Fruit fly (Drosophila melanogaster) whole organism, adult: Measurements from ENCODE around the gene CG46456.
A peak's percentile ranks its signal among the peaks of the same experiment; 100 is the strongest.

Experiments
- CG11617 ChIP-seq: fragments of 200-800 bp; sonication (Bioruptor generic); optimal IDR thresholded peaks from 2 replicates; lab custom pipeline; 2017; ENCODE audit warnings: mild to moderate bottlenecking, missing biosample characterization, missing genetic modification reagents, missing genetic modification characterization
- CG12768 ChIP-seq: fragments of 200-800 bp; sonication (Bioruptor generic); optimal IDR thresholded peaks from 2 replicates; lab custom pipeline; 2017; ENCODE audit warnings: missing biosample characterization, missing genetic modification characterization, mild to moderate bottlenecking, moderate library complexity, missing genetic modification reagents
- CG14711 ChIP-seq: fragments of 200-800 bp; sonication (Bioruptor generic); optimal IDR thresholded peaks from 2 replicates; lab custom pipeline; 2018; ENCODE audit warnings: missing biosample characterization, mild to moderate bottlenecking, missing genetic modification characterization, moderate library complexity
- CG1620 ChIP-seq: fragments of 200-800 bp; sonication (Bioruptor generic); optimal IDR thresholded peaks from 2 replicates; lab custom pipeline; 2016; ENCODE audit warnings: missing biosample characterization, missing genetic modification characterization
- CG33017 ChIP-seq: fragments of 200-800 bp; sonication (Bioruptor generic); optimal IDR thresholded peaks from 2 replicates; lab custom pipeline; 2018; ENCODE audit warnings: missing biosample characterization, mild to moderate bottlenecking, missing genetic modification characterization, moderate library complexity
- CG7045 ChIP-seq: fragments of 200-800 bp; sonication (Bioruptor generic); optimal IDR thresholded peaks from 2 replicates; lab custom pipeline; 2017; ENCODE audit warnings: missing biosample characterization, mild to moderate bottlenecking, missing genetic modification characterization
- CG7101 ChIP-seq: fragments of 200-800 bp; sonication (Bioruptor generic); optimal IDR thresholded peaks from 2 replicates; lab custom pipeline; 2018; ENCODE audit warnings: missing biosample characterization, mild to moderate bottlenecking, missing genetic modification characterization, moderate library complexity
- Clk ChIP-seq: fragments of 200-800 bp; sonication (Bioruptor generic); optimal IDR thresholded peaks from 2 replicates; lab custom pipeline; 2017; ENCODE audit warnings: missing biosample characterization, missing genetic modification characterization
- Crg-1 ChIP-seq: fragments of 200-800 bp; sonication (Bioruptor generic); optimal IDR thresholded peaks from 2 replicates; lab custom pipeline; 2016; ENCODE audit warnings: missing biosample characterization, missing genetic modification characterization
- Mnt ChIP-seq: fragments of 200-800 bp; sonication (Bioruptor generic); optimal IDR thresholded peaks from 2 replicates; lab custom pipeline; 2016; ENCODE audit warnings: missing biosample characterization, mild to moderate bottlenecking, missing genetic modification characterization
- bab1 ChIP-seq: fragments of 200-800 bp; sonication (Bioruptor generic); optimal IDR thresholded peaks from 3 replicates; lab custom pipeline; 2019; ENCODE audit warnings: missing biosample characterization, mild to moderate bottlenecking, missing genetic modification characterization, moderate library complexity
- cic ChIP-seq: fragments of 200-800 bp; sonication (Bioruptor generic); optimal IDR thresholded peaks from 2 replicates; lab custom pipeline; 2017; ENCODE audit warnings: missing biosample characterization, mild to moderate bottlenecking, missing genetic modification characterization, moderate library complexity
- cnc ChIP-seq, 2 experiments: fragments of >200 bp; optimal IDR thresholded peaks; 2 replicates each; lab custom pipeline; 2017
- kay ChIP-seq: fragments of 200-800 bp; sonication (Bioruptor generic); peaks from one replicate; lab custom pipeline; 2016; ENCODE audit warnings: missing biosample characterization, missing genetic modification characterization, borderline replicate concordance
- ovo ChIP-seq: fragments of 200-800 bp; sonication (Bioruptor generic); optimal IDR thresholded peaks from 2 replicates; lab custom pipeline; 2016; ENCODE audit warnings: missing biosample characterization, missing genetic modification characterization
- pad ChIP-seq: fragments of 200-800 bp; sonication (Bioruptor generic); optimal IDR thresholded peaks from 3 replicates; lab custom pipeline; 2017; ENCODE audit warnings: missing biosample characterization, missing genetic modification characterization, mild to moderate bottlenecking, moderate library complexity, missing genetic modification reagents
- tj ChIP-seq: fragments of 200-800 bp; sonication (Bioruptor generic); optimal IDR thresholded peaks from 3 replicates; lab custom pipeline; 2017; ENCODE audit warnings: missing biosample characterization, mild to moderate bottlenecking, missing genetic modification characterization, moderate library complexity
- toe ChIP-seq: fragments of 200-800 bp; sonication (Bioruptor generic); optimal IDR thresholded peaks from 2 replicates; lab custom pipeline; 2016; ENCODE audit warnings: missing biosample characterization, missing genetic modification characterization

Gene CG46456

DNA sequence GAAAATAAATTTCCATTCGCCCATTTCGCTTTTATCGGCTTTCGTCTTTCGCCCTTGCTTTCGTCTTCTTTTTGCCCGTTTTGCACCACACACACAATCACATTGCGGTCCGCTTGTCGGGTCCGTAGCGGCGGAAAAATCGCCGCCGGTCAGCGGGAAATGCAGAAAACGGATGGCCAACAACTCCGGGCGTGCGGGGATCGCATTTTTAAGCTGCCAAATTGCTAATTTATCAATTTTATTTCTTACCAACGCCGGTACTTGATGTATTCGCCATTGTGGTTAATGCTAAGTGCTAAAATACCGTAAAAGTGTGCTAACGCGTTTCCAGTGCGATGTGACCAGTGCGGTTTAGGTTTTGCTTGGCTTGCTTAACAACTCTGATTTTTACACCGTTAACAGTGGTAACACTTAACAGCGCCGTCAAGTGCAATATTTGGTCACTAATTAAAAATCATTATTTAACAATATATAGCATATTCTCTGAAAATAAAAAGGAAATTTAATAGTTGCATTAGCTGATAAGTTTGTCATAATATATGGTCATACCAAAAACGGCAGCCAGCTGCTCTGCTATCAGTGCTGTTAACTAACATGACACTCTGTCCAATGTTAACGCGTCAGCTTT is 10.8 kb upstream of the CG46456 start, which contains the start of the genes Uev1A and Membrin:
Gene Uev1A (minus strand): TSS at position 346 of the 628 bp plus-strand sequence.
Gene Membrin (plus strand): TSS at position 576 of the 628 bp plus-strand sequence.
- TF ChIP-seq CG12768 (GFP tag; lab: Kevin White, UChicago) (peak; percentile 66), kay (GFP tag; lab: Kevin White, UChicago) (no peak), CG14711 (tag; lab: Kevin White, UChicago) (peak; percentile 84), toe (GFP tag; lab: Kevin White, UChicago) (no peak), pad (GFP tag; lab: Kevin White, UChicago) (peak; percentile 9)

dm6 chr3L:5365164-5365879 is 10.2 kb upstream of the CG46456 start:
- peak; percentile 63 to 90 for TF ChIP-seq cnc (optimal IDR thresholded peaks at IDR 0.05; lab: Kevin White, UChicago)
- peak; percentile 87 for TF ChIP-seq tj (GFP tag; lab: Kevin White, UChicago)
- TF ChIP-seq Clk: no peak
- TF ChIP-seq CG11617 (GFP tag; lab: Kevin White, UChicago): peak; percentile 9

DNA sequence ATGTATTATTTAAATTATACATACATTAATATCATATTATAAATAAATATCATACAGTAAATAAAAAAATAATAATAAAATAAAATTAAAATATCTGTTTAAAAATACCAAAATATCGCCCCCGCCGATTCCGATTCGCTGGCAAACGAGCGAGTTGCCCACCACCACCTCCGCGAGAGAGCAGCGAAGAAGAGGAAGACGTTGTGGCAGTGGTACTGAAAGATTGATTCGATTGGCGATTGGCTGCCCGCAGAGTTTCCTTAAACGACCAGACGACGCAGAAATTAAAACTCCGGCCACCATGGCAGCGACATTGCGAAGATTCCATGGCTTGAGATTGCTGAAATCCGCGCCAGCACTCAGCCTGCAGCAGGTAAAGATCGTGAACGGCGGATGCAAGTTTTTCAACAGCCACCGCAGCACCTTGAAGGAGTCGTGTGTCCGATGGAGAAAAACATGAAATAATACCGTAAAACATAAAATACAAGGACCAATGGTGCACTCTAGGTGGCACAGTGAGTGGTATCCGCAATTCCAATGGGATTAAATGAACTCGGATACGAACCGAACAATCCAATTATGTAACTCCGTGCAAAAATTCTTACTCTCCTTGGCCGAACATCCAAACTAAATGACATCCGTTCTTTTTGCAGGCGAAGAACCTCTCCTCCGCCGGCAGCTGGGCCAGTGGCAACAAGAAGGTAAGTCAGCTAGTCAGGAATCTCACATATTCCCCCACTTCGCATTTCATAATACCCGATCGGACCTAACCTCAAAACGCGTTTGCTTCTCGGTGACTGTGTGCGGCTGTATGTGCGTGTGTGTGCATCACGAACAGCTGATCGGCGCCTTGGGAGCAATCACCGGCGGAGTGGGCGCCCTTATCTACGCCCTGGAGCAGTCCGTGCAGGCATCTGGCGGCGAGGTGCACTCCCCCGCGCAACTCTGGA is 5.2 kb upstream of the CG46456 start, which contains the start of gene Cyt-c1:
Gene Cyt-c1 (plus strand): TSS at position 173 of the 950 bp plus-strand sequence.
- TF ChIP-seq Mnt (GFP tag; lab: Kevin White, UChicago) (peak; percentile 17), CG11617 (GFP tag; lab: Kevin White, UChicago) (no peak), CG33017 (tag; lab: Kevin White, UChicago) (peak; percentile 48), CG14711 (tag; lab: Kevin White, UChicago) (peak; percentile 19), pad (GFP tag; lab: Kevin White, UChicago) (no peak)

DNA sequence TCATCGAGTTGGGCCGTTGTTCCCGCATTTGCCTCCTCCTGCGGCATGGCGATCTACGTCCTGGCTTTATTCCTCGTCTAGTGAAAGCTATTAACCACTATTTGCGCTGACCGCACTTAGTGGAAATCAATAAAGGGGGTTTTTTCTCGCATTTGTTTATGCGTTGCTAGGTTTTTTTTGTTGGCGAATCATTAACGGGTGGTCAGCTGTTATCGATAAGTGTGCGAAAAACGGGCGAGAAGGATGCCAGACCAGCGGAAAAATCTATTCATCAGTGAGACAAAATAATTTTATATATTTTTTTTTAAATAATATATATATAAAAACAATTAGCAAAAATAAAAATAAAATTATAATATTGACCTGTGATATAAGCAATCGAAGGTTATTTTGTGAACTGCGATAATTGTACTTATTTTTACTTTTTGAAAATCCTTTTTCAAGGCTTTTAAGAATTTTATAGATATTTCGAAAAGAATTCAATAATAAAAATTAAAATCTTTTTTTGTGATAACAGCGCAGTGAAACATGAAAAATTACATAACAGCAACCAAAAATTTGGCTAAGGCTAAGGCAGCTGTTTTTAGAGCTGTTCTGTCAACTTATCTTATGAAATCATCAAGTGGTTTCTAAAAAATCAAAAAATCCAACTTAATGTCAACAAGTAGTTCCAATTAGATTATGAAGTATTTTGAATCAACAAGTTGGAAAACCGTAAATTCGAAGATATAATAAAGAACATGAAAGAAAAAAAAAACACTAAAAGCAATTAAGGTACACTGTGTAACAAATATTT is 4.3 kb upstream of the CG46456 start, which contains the start of gene Klp64D:
Gene Klp64D (minus strand): TSS at position 185 of the 796 bp plus-strand sequence.
- TF ChIP-seq bab1 (GFP tag; lab: Kevin White, UChicago) (peak; percentile 41), Crg-1 (GFP tag; lab: Kevin White, UChicago) (no peak), CG12768 (GFP tag; lab: Kevin White, UChicago) (peak; percentile 58), cic (GFP tag; lab: Kevin White, UChicago) (peak; percentile 4), ovo (GFP tag; lab: Kevin White, UChicago) (no peak), tj (GFP tag; lab: Kevin White, UChicago) (peak; percentile 48), CG7045 (GFP tag; lab: Kevin White, UChicago) (peak; percentile 50), CG1620 (GFP tag; lab: Kevin White, UChicago) (peak; percentile 10), CG11617 (GFP tag; lab: Kevin White, UChicago) (peak; percentile 35), pad (GFP tag; lab: Kevin White, UChicago) (no peak), CG14711 (tag; lab: Kevin White, UChicago) (peak; percentile 46), CG33017 (tag; lab: Kevin White, UChicago) (peak; percentile 24), CG7101 (tag; lab: Kevin White, UChicago) (peak; percentile 62), Mnt (GFP tag; lab: Kevin White, UChicago) (peak; percentile 30), kay (GFP tag; lab: Kevin White, UChicago) (peak; percentile 85)

dm6 chr3L:5356050-5356967 is 1.2 kb upstream of the CG46456 start:
- TF ChIP-seq kay (GFP tag; lab: Kevin White, UChicago): peak; percentile 70
- TF ChIP-seq tj (GFP tag; lab: Kevin White, UChicago): no peak

- TF ChIP-seq ovo (GFP tag; lab: Kevin White, UChicago) (peak; percentile 62), cic (GFP tag; lab: Kevin White, UChicago) (peak; percentile 32), tj (GFP tag; lab: Kevin White, UChicago) (no peak), CG12768 (GFP tag; lab: Kevin White, UChicago) (no peak)
Measured at dm6 chr3L:5355823-5356049, 590 bp upstream of the CG46456 start, which contains the start of gene lama. Gene lama (minus strand): TSS chr3L:5355923.
